Worm (Caenorhabditis elegans): Measurements from ENCODE around the gene F35F11.2.

ce11 chrIV:4063573-4063972, 23.5 kb downstream of the F35F11.2 start, which contains the start of gene ilys-6:
- TF ChIP-seq rnt-1 (tag; optimal IDR thresholded peaks at IDR 0.05) (no peak), pha-4 (tag; optimal IDR thresholded peaks at IDR 0.05) (no peak), pqm-1 (tag; optimal IDR thresholded peaks at IDR 0.05) (no peak), nfya-1 (tag; optimal IDR thresholded peaks at IDR 0.05) (no peak), C38D4.7 (GFP tag; optimal IDR thresholded peaks at IDR 0.05) (no peak), T23F11.4 (GFP tag; optimal IDR thresholded peaks at IDR 0.05) (no peak), elt-2 (tag; optimal IDR thresholded peaks at IDR 0.05) (no peak), tbx-2 (tag; optimal IDR thresholded peaks at IDR 0.05) (no peak), ceh-48 (tag; optimal IDR thresholded peaks at IDR 0.05) (no peak), C08G9.2 (tag; optimal IDR thresholded peaks at IDR 0.05) (no peak), ahr-1 (tag; optimal IDR thresholded peaks at IDR 0.05) (no peak), hlh-30 (tag; optimal IDR thresholded peaks at IDR 0.05; ENCODE audit: insufficient read depth) (no peak)

All from whole organism, late embryonic.